Fruit fly (Drosophila melanogaster): ENCODE data around the gene CG34447.
A peak's percentile ranks its signal among the peaks of the same experiment; 100 is the strongest.

CG34447 gene

dm6 chr2L:2459238-2459637 is 39.4 kb upstream of the CG34447 start:
- no peak for TF ChIP-seq CG16779 (tag; optimal IDR thresholded peaks at IDR 0.05)
- TF ChIP-seq CG10631 (GFP tag; optimal IDR thresholded peaks at IDR 0.05) = no peak
- no peak for TF ChIP-seq cyc (GFP tag; optimal IDR thresholded peaks at IDR 0.05)
- no peak for TF ChIP-seq salr (GFP tag; optimal IDR thresholded peaks at IDR 0.05)
- TF ChIP-seq OdsH (GFP tag; optimal IDR thresholded peaks at IDR 0.05) = no peak
- TF ChIP-seq ss (GFP tag; optimal IDR thresholded peaks at IDR 0.05) = no peak
- no peak for TF ChIP-seq Gug (GFP tag; IDR thresholded peaks at IDR 0.05)
- no peak for TF ChIP-seq CG15336 (GFP tag; IDR thresholded peaks at IDR 0.05)
- no peak for TF ChIP-seq Met (GFP tag; optimal IDR thresholded peaks at IDR 0.05)
- TF ChIP-seq spab (GFP tag; optimal IDR thresholded peaks at IDR 0.05) = no peak

dm6 chr2L:2456516-2457392 is 36.9 kb upstream of the CG34447 start:
- TF ChIP-seq CG11294 (GFP tag; IDR thresholded peaks at IDR 0.05) = no peak
- TF ChIP-seq acj6 (GFP tag; optimal IDR thresholded peaks at IDR 0.05) = no peak
- no peak for TF ChIP-seq Sox15 (GFP tag; optimal IDR thresholded peaks at IDR 0.05)
- no peak for TF ChIP-seq CG3032 (tag; optimal IDR thresholded peaks at IDR 0.05)
- no peak for TF ChIP-seq spab (GFP tag; optimal IDR thresholded peaks at IDR 0.05)

- TF ChIP-seq Eip93F (GFP tag; optimal IDR thresholded peaks at IDR 0.05) = no peak
- peak; percentile 15 for TF ChIP-seq CG1621 (tag; optimal IDR thresholded peaks at IDR 0.05)
- TF ChIP-seq CG6163 (GFP tag; IDR thresholded peaks at IDR 0.05) = 0 out of 3 replicates have a peak, but pooled peaks have one; percentile 29
- TF ChIP-seq eg (GFP tag; IDR thresholded peaks at IDR 0.05) = 0 out of 3 replicates have a peak, but pooled peaks have one; percentile 8
- no peak for TF ChIP-seq achi (GFP tag; optimal IDR thresholded peaks at IDR 0.05)
- 0 out of 3 replicates have a peak, but pooled peaks have one; percentile 22 for TF ChIP-seq CG8119 (GFP tag; IDR thresholded peaks at IDR 0.05)
- TF ChIP-seq ss (GFP tag; optimal IDR thresholded peaks at IDR 0.05) = peak in 1 of 2 experiments; percentile 24
- peak; percentile 1 for TF ChIP-seq svp (GFP tag)
- TF ChIP-seq Eip78C (GFP tag) = peak; percentile 59
Observed at dm6 chr2L:2454644-2455043, 34.8 kb upstream of the CG34447 start.

dm6 chr2L:2453818-2454217 is 34.0 kb upstream of the CG34447 start:
- TF ChIP-seq CG6163 (GFP tag; IDR thresholded peaks at IDR 0.05) = no peak
- no peak for TF ChIP-seq Gug (GFP tag; IDR thresholded peaks at IDR 0.05)
- TF ChIP-seq Sox15 (GFP tag; optimal IDR thresholded peaks at IDR 0.05) = no peak
- TF ChIP-seq CG4318 (GFP tag; optimal IDR thresholded peaks at IDR 0.05) = no peak
- no peak for TF ChIP-seq Ets21C (GFP tag; optimal IDR thresholded peaks at IDR 0.05)
- TF ChIP-seq fd59A (GFP tag; optimal IDR thresholded peaks at IDR 0.05) = no peak
- TF ChIP-seq acj6 (GFP tag; optimal IDR thresholded peaks at IDR 0.05) = no peak
- TF ChIP-seq CG11762 (GFP tag; optimal IDR thresholded peaks at IDR 0.05; ENCODE audit: insufficient read depth) = no peak

dm6 chr2L:2450723-2451379 is 31.0 kb upstream of the CG34447 start:
- 0 out of 2 replicates have a peak, but pooled peaks have one; percentile 17 for TF ChIP-seq CG15336 (GFP tag; IDR thresholded peaks at IDR 0.05)
- peak; percentile 70 for TF ChIP-seq Eip78C (GFP tag)
- peak; percentile 32 to 60 for TF ChIP-seq ss (GFP tag; optimal IDR thresholded peaks at IDR 0.05)
- no peak for TF ChIP-seq CG4318 (GFP tag; optimal IDR thresholded peaks at IDR 0.05)
- TF ChIP-seq dsx (GFP tag; optimal IDR thresholded peaks at IDR 0.05; ENCODE audit: poor library complexity, severe bottlenecking) = peak; percentile 5
- TF ChIP-seq CG32006 (GFP tag; optimal IDR thresholded peaks at IDR 0.05) = no peak
- 0 out of 3 replicates have a peak, but pooled peaks have one; percentile 20 for TF ChIP-seq CG8119 (GFP tag; IDR thresholded peaks at IDR 0.05)
- no peak for TF ChIP-seq CG1621 (tag; optimal IDR thresholded peaks at IDR 0.05)
- TF ChIP-seq CG6163 (GFP tag; IDR thresholded peaks at IDR 0.05) = peak; percentile 23; the same call in 2 of the 3 replicates
- TF ChIP-seq vri (GFP tag; optimal IDR thresholded peaks at IDR 0.05) = no peak
- peak; percentile 2 for TF ChIP-seq CG3919 (GFP tag; optimal IDR thresholded peaks at IDR 0.05)
- no peak for TF ChIP-seq CG11762 (GFP tag; optimal IDR thresholded peaks at IDR 0.05; ENCODE audit: insufficient read depth)
- TF ChIP-seq svp (GFP tag) = peak; percentile 47
- peak; percentile 63 for TF ChIP-seq fkh (GFP tag; optimal IDR thresholded peaks at IDR 0.05)
- TF ChIP-seq fd59A (GFP tag; optimal IDR thresholded peaks at IDR 0.05) = no peak
- TF ChIP-seq eg (GFP tag; IDR thresholded peaks at IDR 0.05) = 0 out of 3 replicates have a peak, but pooled peaks have one; percentile 10
